Fruit fly (Drosophila melanogaster): ENCODE results near the gene CG17163.

- no peak for TF ChIP-seq EcR (GFP tag; optimal IDR thresholded peaks at IDR 0.05)
- TF ChIP-seq psq (optimal IDR thresholded peaks at IDR 0.05): no peak
- no peak for TF ChIP-seq CG8478 (optimal IDR thresholded peaks at IDR 0.05)
These were observed 9.1 kb downstream of the CG17163 start for dm6 chrX:23073402-23073801.

Data from whole organism.